Worm (Caenorhabditis elegans): Measurements from ENCODE around the gene cwf-19L1.

DNA sequence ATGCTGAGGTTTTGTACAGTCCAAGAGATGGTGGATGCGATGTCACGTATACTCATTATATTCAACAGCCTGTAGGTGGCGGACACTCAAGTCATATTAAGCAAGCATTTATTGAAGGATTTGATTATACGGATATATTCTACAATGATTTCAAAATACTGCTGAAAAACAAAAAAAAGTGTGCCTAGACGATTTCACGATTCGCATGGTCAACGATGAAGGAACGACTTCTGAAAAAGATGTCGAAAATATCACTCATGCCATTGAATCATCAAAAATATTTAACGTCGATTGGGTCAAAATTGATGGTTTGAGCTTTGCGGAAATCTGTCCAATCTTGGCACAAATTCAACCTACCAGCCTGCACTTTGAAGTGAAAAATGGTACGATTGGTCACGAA lies 9.4 kb downstream of the cwf-19L1 start:
- TF ChIP-seq lsy-12 (tag; optimal IDR thresholded peaks at IDR 0.05) = no peak
- no peak for TF ChIP-seq nhr-77 (tag; optimal IDR thresholded peaks at IDR 0.05)
- no peak for TF ChIP-seq ZK546.5 (tag; optimal IDR thresholded peaks at IDR 0.05)
- TF ChIP-seq ceh-16 (tag; optimal IDR thresholded peaks at IDR 0.05) = no peak
- TF ChIP-seq R02D3.7 (tag; optimal IDR thresholded peaks at IDR 0.05) = no peak
- no peak for TF ChIP-seq fkh-10 (GFP tag; optimal IDR thresholded peaks at IDR 0.05)
- no peak for TF ChIP-seq zag-1 (tag; optimal IDR thresholded peaks at IDR 0.05)
- TF ChIP-seq nhr-28 (tag; optimal IDR thresholded peaks at IDR 0.05) = no peak
- TF ChIP-seq nhr-76 (tag; optimal IDR thresholded peaks at IDR 0.05) = no peak
- TF ChIP-seq nhr-23 (tag; optimal IDR thresholded peaks at IDR 0.05) = no peak
- TF ChIP-seq fos-1 (tag; optimal IDR thresholded peaks at IDR 0.05) = no peak
- no peak for TF ChIP-seq unc-39 (tag; optimal IDR thresholded peaks at IDR 0.05)
- no peak for TF ChIP-seq nfya-1 (tag; optimal IDR thresholded peaks at IDR 0.05; ENCODE audit: insufficient read depth)

All from whole organism, L3 larva.